Fruit fly (Drosophila melanogaster) S2 (cell line): ENCODE results near the gene Hsc70-2.
A peak's percentile ranks its signal among the peaks of the same experiment; 100 is the strongest.

Experiments
- CG8478 ChIP-seq: fragments of >200 bp; optimal IDR thresholded peaks from 2 replicates; lab custom pipeline; 2018
- CTCF ChIP-seq, 2 experiments: fragments of >200 bp; optimal IDR thresholded peaks; 2 replicates each; lab custom pipeline; 2018

Gene Hsc70-2

DNA sequence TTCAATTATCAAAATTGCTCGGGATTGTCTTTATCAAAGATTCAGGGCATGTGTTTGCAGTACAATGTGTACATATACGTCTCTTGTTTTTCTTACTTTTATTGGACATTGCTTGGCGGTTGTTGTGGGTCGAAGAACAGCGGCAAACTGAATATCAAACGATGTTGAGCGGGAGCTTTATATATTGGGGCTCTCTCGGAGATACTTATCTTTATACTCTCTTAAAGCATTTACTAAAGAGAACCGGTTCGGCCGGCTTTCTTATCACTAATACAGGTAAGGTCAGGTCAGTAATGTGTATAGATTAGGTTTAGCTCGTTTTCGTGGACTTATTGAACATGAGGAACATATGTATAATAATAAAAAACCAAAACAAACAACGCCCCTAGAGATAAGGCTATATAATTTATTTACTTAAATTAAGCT is 6.8 kb downstream of the Hsc70-2 start, which contains the start of gene CG7966:
Gene CG7966 (minus strand): TSS at position 156 of the 426 bp plus-strand sequence.
- TF ChIP-seq CTCF (optimal IDR thresholded peaks at IDR 0.05; lab: Kevin White, UChicago), result no peak
- TF ChIP-seq CG8478 (lab: Kevin White, UChicago), result no peak

DNA sequence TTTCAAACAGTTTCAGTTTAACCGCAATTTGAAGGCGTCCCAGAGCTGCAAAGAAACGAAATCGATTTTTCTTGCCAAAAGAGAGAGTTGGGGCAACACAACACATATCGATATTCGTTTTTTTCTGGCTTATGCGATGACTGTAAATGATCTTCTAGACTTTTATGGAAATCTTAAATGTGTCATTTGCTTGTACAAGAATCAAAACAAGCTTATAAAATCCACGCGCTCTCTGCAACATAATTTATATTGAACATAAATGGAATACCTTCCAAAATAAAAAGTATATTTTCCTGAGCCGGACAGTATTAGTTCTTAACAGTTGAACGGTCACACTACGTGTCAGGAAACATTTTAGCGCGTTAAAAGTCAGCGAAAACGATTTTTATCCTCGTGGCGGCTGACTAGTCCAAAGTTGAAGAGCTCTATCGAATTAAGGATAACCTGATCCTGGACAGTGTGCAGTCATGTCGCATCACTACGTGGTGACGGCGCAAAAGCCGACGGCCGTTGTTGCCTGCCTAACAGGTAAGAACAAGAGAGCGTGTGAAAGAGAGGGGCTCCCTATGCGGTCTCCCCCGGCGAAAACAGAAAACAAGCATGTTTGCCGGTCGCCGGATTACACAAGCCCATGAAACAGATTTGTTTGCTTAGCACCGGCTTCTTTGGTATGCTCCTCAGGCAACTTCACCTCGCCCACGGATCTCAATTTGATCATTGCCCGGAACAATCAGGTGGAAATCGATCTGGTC is 7.6 kb downstream of the Hsc70-2 start, which contains the start of gene pic:
Gene pic (plus strand): TSS at position 304 of the 752 bp plus-strand sequence.
- no peak for TF ChIP-seq CG8478 (lab: Kevin White, UChicago)
- no peak for TF ChIP-seq CTCF (optimal IDR thresholded peaks at IDR 0.05; lab: Kevin White, UChicago)

DNA sequence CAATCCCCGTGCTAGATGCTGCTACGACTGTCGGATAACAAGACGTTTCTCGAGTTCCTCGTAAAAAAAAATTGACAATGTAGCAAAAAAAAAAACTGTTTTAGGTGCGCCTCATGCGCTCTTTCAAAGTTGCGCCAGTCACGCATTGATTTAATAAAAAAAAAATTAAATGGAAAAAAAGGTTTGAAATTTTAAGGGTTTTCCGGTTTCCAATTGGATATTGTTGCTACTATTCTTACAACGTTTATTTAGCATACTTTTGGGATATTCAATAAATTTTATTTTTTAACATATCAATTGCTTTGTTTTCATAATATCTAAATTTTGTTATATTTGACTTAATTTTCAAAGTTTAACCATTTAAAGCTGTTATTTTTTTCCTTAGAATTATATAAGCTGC is 12.0 kb downstream of the Hsc70-2 start:
- TF ChIP-seq CTCF (optimal IDR thresholded peaks at IDR 0.05; lab: Kevin White, UChicago), result no peak
- TF ChIP-seq CG8478 (lab: Kevin White, UChicago), result no peak

DNA sequence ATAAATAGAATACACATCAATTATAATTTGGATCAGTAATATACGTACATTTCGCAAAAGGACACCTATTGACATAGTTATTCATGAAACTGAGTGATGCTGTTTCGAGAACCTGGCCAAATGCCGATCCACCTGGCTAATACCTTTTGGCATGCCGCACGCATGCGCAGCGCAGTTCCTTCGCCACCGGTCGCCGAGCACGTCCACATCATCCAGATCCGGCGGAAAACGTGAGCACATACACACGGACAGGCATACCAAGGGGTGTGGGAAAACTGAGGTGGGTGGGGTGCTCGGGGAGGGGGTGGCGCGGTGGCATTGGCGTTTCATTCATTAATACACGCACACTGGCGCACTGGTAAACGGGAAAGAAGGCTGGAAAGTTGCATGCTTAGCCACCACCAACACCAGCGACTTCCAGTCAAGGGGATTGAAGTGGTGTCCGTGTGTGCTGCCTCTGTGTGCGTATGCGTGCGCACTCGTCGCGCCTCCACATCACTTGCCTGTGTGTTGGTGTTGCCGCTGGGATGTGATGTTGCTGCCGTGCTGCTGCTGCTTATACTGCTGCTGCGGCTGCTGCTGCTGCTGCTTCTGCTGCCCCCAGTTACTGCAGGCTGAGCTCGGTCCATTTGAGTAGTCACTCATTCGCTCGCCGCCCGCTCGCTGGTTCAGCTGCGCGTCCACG is 12.7 kb downstream of the Hsc70-2 start, which contains the start of gene sim:
Gene sim (plus strand): TSS at position 635 of the 685 bp plus-strand sequence.
- TF ChIP-seq CG8478 (lab: Kevin White, UChicago) (no peak), CTCF (optimal IDR thresholded peaks at IDR 0.05; lab: Kevin White, UChicago) (no peak)

DNA sequence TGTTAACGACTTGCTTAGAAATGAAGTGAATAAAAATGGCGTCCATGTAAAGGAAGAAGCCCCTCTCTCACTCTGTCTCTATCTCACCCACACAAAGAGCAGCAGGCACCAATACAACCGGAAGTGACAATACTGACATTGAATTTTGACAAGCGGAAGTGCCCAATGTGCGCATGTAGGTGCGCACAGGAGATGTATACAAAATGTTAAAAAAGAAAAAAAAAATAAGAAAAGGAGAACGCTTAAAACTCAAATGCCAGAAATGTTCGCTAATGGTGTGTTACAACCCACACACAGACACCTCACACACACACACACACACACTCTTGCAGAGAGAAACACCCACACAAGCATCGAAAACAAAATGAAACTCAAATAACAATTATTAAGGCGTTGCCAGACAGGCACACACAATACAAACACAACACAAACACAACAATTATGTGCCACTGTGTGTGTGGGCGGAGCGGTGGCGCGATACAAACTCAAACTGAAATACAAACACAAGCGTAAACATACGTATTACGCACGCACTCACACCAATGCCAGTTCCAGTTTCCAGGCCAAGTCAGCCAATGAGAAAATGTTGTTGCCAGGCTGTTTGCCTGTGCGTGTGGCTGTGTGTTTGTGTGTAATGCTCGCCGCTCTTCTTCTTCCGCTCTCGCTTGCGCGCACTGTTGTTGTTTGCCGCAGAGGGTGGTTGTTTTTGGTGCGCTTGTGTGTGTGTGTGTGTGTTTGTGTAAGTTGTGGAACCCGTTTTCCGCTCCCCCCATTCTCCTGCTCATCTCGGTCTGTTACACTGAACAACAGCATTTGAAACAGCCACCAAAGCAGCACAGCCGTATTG is 19.4 kb downstream of the Hsc70-2 start:
- TF ChIP-seq CG8478 (lab: Kevin White, UChicago) (peak; percentile 60), CTCF (optimal IDR thresholded peaks at IDR 0.05; lab: Kevin White, UChicago) (peak in 1 of 2 experiments; percentile 9)

DNA sequence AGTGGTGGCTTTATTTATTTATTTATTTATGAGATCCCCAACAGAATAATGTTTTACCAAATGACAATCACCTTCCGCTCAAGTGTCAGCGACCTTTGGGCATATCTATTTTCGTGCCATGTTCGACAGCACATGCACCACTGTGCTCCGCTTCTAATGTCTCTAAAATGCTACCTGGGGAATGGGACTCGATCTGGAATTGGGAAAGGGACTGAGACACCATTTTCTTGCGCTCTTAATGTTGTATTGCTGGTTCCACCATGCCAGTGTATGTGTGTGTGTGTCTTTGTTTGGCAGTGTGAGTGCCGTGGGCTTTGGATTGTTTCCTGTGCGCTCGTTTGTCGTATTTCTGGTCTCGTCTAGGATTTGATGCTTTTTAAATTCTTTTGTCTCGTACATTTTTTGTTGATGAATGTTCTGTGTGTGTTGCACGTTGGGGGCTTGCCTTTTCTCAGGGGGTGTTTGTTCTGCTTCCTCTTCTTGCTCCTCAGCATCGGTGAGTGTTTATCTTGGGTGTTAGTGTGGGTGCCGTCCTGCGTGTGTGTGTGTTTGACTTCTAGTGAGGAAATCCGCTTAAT is 20.7 kb downstream of the Hsc70-2 start:
- TF ChIP-seq CG8478 (lab: Kevin White, UChicago) (no peak), CTCF (optimal IDR thresholded peaks at IDR 0.05; lab: Kevin White, UChicago) (no peak)

DNA sequence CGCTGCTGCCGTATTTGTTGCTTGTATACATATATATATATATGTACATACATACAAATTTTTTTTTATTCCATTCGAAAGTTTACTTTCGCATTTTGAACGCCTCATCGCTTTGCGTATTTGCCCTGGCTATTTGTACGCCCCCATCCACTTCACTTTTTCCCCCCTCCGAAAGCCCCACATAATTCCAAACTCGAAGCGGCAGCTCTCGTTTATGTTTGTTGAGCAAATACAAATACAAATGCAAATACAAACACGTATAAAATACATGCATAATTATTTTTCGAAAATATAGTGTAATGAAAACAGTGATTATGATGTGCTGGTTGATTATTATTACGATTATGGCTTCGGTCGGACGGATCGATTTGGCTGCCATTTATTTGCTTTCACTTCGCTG is 23.5 kb downstream of the Hsc70-2 start:
- TF ChIP-seq CG8478 (lab: Kevin White, UChicago) (no peak), CTCF (optimal IDR thresholded peaks at IDR 0.05; lab: Kevin White, UChicago) (no peak)

DNA sequence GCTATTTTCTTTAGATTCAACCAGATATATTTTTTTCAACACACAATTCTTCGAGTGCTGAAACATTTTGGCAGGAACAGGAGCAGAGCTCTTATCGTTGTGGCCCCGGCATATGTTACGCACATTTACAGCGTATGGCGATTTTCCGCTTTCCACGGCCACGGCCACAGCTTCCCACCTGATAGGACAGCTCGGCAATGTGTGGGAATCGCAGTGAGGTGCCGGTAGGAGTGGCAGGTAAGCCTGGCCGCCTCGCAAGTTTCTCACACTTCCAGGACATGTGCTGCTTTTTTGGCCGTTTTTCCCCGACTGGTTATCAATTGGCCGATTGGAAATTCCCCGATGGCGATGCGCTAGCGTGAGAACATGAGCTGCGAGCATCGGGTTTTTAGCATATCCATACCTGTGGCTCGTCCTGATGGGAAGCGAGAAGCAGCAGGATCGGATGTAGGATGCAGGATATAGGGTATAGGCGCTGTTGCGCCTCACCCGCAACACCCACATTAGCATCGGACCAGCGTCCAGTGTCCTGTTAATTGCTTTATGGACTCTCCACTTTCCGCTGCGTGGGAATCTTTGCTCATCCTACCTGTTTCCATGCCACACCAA is 25.6 kb downstream of the Hsc70-2 start:
- TF ChIP-seq CTCF (optimal IDR thresholded peaks at IDR 0.05; lab: Kevin White, UChicago), result no peak
- no peak for TF ChIP-seq CG8478 (lab: Kevin White, UChicago)

DNA sequence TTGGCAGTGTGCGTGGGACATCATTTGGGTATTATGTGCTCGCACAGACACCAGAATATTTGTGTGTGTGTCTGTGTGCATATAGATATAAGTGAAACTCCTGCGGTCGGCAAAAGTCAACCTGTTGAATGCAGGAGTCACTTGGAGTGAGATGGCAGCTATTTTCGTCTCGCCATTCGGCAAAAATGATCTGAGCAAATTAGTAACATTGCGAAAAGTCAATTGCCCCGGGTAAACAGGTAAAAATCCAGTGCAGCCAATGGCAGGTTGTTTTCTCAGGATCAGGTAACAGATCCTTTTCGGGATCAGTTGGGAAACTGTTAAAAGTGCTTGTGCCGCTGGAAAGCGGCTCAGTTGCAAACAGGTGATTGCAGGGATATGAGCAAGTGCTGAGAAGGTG is 27.5 kb downstream of the Hsc70-2 start:
- TF ChIP-seq CG8478 (lab: Kevin White, UChicago) (no peak), CTCF (optimal IDR thresholded peaks at IDR 0.05; lab: Kevin White, UChicago) (no peak)

DNA sequence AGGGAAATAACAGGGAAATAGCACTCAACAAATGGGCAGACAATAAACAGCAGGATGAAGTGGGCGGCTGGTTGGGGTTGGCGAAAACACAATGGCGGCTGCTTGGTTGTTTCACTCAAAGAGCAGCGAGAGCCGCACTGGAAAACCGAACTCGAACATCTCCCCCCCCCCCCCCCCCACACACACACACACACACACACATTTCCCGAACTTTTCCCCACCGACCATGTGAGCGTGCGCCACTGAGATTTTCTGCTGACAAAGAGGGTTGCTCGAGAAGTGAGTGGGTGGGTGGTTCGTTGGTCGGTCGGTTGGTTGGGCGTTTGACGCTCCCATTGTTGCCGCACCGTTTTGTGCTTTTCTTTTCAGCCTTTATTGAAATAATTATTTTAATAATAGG is 28.6 kb downstream of the Hsc70-2 start:
- TF ChIP-seq CTCF (optimal IDR thresholded peaks at IDR 0.05; lab: Kevin White, UChicago) (no peak), CG8478 (lab: Kevin White, UChicago) (no peak)

DNA sequence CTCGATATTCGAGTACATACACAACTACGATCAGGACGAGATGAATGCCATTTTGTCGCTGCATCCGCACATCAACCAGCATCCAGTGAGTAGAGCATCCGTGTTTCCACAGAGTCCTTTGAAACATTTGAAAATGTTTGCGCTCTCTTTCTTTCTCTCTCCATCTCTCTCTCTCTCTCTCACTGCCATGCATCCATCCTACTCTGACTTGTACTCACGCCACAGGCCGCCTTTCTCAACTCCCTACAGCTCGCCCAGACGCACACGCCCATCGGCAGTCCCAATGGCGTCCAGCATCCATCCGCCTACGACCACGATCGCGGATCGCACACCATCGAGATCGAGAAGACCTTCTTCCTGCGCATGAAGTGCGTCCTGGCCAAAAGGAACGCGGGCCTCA is 30.0 kb downstream of the Hsc70-2 start:
- TF ChIP-seq CTCF (optimal IDR thresholded peaks at IDR 0.05; lab: Kevin White, UChicago) (peak in 1 of 2 experiments; percentile 33), CG8478 (lab: Kevin White, UChicago) (no peak)

DNA sequence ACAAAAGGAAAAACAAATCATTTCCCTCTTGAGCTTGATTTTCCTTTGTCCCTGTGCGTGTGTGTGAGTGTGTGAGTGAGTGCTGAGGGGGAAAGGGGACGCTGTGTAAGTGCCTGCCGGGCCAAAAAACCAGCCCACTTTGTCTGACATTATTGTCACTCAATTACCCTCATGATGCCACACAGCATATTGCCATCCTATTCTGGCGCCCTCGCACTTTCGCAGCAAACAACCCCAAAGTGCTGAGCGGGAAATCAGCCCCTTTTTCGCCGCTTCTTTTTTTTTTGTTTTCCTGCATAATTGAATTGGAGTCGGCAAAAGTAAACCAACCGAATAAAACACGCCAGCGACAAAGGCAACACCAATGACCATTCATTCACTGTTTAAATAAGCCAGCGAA is 31.2 kb downstream of the Hsc70-2 start:
- TF ChIP-seq CG8478 (lab: Kevin White, UChicago), result no peak
- no peak for TF ChIP-seq CTCF (optimal IDR thresholded peaks at IDR 0.05; lab: Kevin White, UChicago)

DNA sequence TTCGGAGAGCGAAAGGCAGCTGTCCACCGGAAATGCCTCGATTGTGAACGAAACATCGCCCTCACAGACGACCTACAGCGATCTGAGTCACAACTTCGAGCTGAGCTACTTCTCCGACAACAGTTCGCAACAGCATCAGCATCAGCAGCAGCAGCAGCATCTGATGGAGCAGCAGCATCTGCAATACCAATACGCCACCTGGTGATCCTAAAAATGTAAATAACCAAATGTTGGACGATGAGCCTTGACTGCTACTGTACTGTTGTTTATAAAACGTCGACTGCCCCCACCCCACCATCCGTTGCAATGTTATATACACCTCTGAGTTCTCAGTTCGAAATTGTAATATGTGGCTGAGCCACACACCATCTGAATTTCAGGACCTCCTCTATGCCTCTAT is 32.7 kb downstream of the Hsc70-2 start:
- TF ChIP-seq CG8478 (lab: Kevin White, UChicago), result no peak
- peak; percentile 84 to 94 for TF ChIP-seq CTCF (optimal IDR thresholded peaks at IDR 0.05; lab: Kevin White, UChicago)

DNA sequence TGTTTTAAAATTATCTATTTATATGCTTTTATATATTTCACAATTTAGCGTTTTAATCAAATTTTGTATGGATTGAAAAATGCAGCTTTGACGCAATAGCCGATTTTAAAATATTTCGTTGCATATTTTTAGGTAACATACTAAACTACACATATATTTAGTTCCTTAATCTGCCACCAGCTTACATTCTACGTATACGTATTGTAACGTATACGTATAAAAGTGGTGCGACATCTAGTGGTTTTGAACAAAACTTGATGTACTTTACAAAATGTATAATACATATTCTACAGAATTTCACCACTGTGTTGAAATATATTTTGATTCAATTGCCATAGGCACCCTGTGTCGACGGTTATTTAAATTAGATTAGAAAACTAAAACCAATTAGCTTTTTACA is 33.7 kb downstream of the Hsc70-2 start:
- TF ChIP-seq CG8478 (lab: Kevin White, UChicago), result no peak
- TF ChIP-seq CTCF (optimal IDR thresholded peaks at IDR 0.05; lab: Kevin White, UChicago), result peak; percentile 95 to 97
